Fruit fly (Drosophila melanogaster) whole organism, embryonic: ENCODE measurements around the gene sordd2.
A peak's percentile ranks its signal among the peaks of the same experiment; 100 is the strongest.

Experiments used
- CG12659 ChIP-seq: fragments of 200-800 bp; sonication (Bioruptor generic); optimal IDR thresholded peaks from 3 replicates; lab custom pipeline; 2017; ENCODE audit warnings: mild to moderate bottlenecking, missing biosample characterization, missing genetic modification reagents, missing genetic modification characterization
- CG14441 ChIP-seq: fragments of 200-800 bp; sonication (Bioruptor generic); IDR thresholded peaks from 2 replicates; pipeline ENCODE4 v1.3.6; 2022; ENCODE audit warnings: missing biosample characterization, missing genetic modification characterization
- CG17385 ChIP-seq: fragments of 200-800 bp; sonication (Bioruptor generic); optimal IDR thresholded peaks from 3 replicates; lab custom pipeline; 2018; ENCODE audit warnings: missing biosample characterization, mild to moderate bottlenecking, missing genetic modification characterization
- CG17612 ChIP-seq: fragments of 200-800 bp; sonication (Bioruptor generic); IDR thresholded peaks from 2 replicates; pipeline ENCODE4 v1.3.6; 2022; ENCODE audit warnings: missing biosample characterization, missing genetic modification characterization
- CG18476 ChIP-seq: fragments of 200-800 bp; sonication (Bioruptor generic); optimal IDR thresholded peaks from 2 replicates; lab custom pipeline; 2016; ENCODE audit warnings: missing biosample characterization, mild to moderate bottlenecking, missing genetic modification characterization
- CG2129 ChIP-seq: fragments of 200-800 bp; sonication (Bioruptor generic); IDR thresholded peaks from 2 replicates; pipeline ENCODE4 v1.3.6; 2022; ENCODE audit warnings: missing biosample characterization, missing genetic modification characterization; ENCODE audit not compliant: partially characterized antibody
- CG33213 ChIP-seq: fragments of 200-800 bp; sonication (Bioruptor generic); optimal IDR thresholded peaks from 3 replicates; lab custom pipeline; 2016; ENCODE audit warnings: missing biosample characterization, missing genetic modification characterization
- CG4328 ChIP-seq: fragments of 200-800 bp; sonication (Bioruptor generic); optimal IDR thresholded peaks from 3 replicates; lab custom pipeline; 2017; ENCODE audit warnings: missing biosample characterization, missing genetic modification reagents, missing genetic modification characterization
- CG4707 ChIP-seq: fragments of 200-800 bp; sonication (Bioruptor generic); optimal IDR thresholded peaks from 2 replicates; lab custom pipeline; 2018; ENCODE audit warnings: missing biosample characterization, mild to moderate bottlenecking, missing genetic modification characterization, moderate library complexity
- CG7271 ChIP-seq: fragments of 200-800 bp; sonication (Bioruptor generic); optimal IDR thresholded peaks from 2 replicates; lab custom pipeline; 2018; ENCODE audit warnings: missing biosample characterization, mild to moderate bottlenecking, missing genetic modification characterization, moderate library complexity
- CG7786 ChIP-seq: fragments of 200-800 bp; sonication (Bioruptor generic); optimal IDR thresholded peaks from 2 replicates; lab custom pipeline; 2016; ENCODE audit warnings: missing biosample characterization, missing genetic modification characterization
- CG7839 ChIP-seq: fragments of 200-800 bp; sonication (Bioruptor generic); optimal IDR thresholded peaks from 3 replicates; lab custom pipeline; 2018; ENCODE audit warnings: missing biosample characterization, mild to moderate bottlenecking, missing genetic modification characterization, moderate library complexity
- CG8290 ChIP-seq, 3 experiments: fragments of 200-800 bp; sonication (Bioruptor generic); optimal IDR thresholded peaks; 2 replicates each; lab custom pipeline; 2016 to 2019; ENCODE audit warnings: missing biosample characterization in 3 of 3, missing genetic modification characterization in 3 of 3, mild to moderate bottlenecking in 2 of 3, moderate library complexity in 1 of 3
- CG9437 ChIP-seq: fragments of 200-800 bp; sonication (Bioruptor generic); optimal IDR thresholded peaks from 2 replicates; lab custom pipeline; 2018; ENCODE audit warnings: missing biosample characterization, mild to moderate bottlenecking, missing genetic modification characterization
- CG9797 ChIP-seq: fragments of 200-800 bp; sonication (Bioruptor generic); optimal IDR thresholded peaks from 3 replicates; lab custom pipeline; 2018; ENCODE audit warnings: missing biosample characterization, mild to moderate bottlenecking, missing genetic modification characterization
- CG9932 ChIP-seq: fragments of 200-800 bp; sonication (Bioruptor generic); IDR thresholded peaks from 2 replicates; pipeline ENCODE4 v1.3.6; 2022; ENCODE audit warnings: missing biosample characterization, missing genetic modification characterization
- D19A ChIP-seq: fragments of 200-800 bp; optimal IDR thresholded peaks from 3 replicates; lab custom pipeline; 2019; ENCODE audit warnings: missing biosample characterization, mild to moderate bottlenecking, missing genetic modification characterization, moderate library complexity
- Dad ChIP-seq: fragments of 200-800 bp; sonication (Bioruptor generic); optimal IDR thresholded peaks from 3 replicates; lab custom pipeline; 2016; ENCODE audit warnings: missing biosample characterization, missing genetic modification characterization
- Dfd ChIP-seq, 2 experiments: fragments of >200 bp; optimal IDR thresholded peaks; 2 replicates each; lab custom pipeline; 2017; ENCODE audit warnings: missing biosample characterization in 2 of 2, missing genetic modification characterization in 2 of 2
- Fer1 ChIP-seq: fragments of 200-800 bp; sonication (Bioruptor generic); optimal IDR thresholded peaks from 2 replicates; lab custom pipeline; 2017; ENCODE audit warnings: missing biosample characterization, mild to moderate bottlenecking, missing genetic modification characterization
- HLH4C ChIP-seq: fragments of 200-800 bp; sonication (Bioruptor generic); IDR thresholded peaks from 3 replicates; pipeline ENCODE4 v1.3.6; 2022; ENCODE audit warnings: missing biosample characterization, missing genetic modification characterization; ENCODE audit not compliant: partially characterized antibody
- Pdp1 ChIP-seq, 2 experiments: fragments of 200-800 bp; sonication (Bioruptor generic); optimal IDR thresholded peaks; 3 replicates each; lab custom pipeline; 2016; ENCODE audit warnings: missing biosample characterization in 2 of 2, missing genetic modification characterization in 2 of 2, mild to moderate bottlenecking in 1 of 2, moderate library complexity in 1 of 2
- Side ChIP-seq: fragments of 200-800 bp; sonication (Bioruptor generic); optimal IDR thresholded peaks from 2 replicates; lab custom pipeline; 2016; ENCODE audit warnings: missing biosample characterization, missing genetic modification characterization
- TFAM ChIP-seq: fragments of 200-800 bp; sonication (Bioruptor generic); optimal IDR thresholded peaks from 2 replicates; lab custom pipeline; 2017; ENCODE audit warnings: missing biosample characterization, missing genetic modification characterization, inconsistent platforms
- Xrp1 ChIP-seq: fragments of 200-800 bp; sonication (Bioruptor generic); IDR thresholded peaks from 2 replicates; pipeline ENCODE4 v1.3.6; 2022; ENCODE audit warnings: missing biosample characterization, missing genetic modification characterization
- cato ChIP-seq: fragments of 200-800 bp; sonication (Bioruptor generic); optimal IDR thresholded peaks from 2 replicates; lab custom pipeline; 2016; ENCODE audit warnings: missing biosample characterization, missing genetic modification characterization, borderline replicate concordance
- cg ChIP-seq: fragments of 200-800 bp; sonication (Bioruptor generic); optimal IDR thresholded peaks from 3 replicates; lab custom pipeline; 2019; ENCODE audit warnings: missing biosample characterization, mild to moderate bottlenecking, missing genetic modification characterization, moderate library complexity
- dmrt11E ChIP-seq: fragments of 200-800 bp; sonication (Bioruptor generic); optimal IDR thresholded peaks from 3 replicates; lab custom pipeline; 2018; ENCODE audit warnings: missing biosample characterization, mild to moderate bottlenecking, missing genetic modification characterization, moderate library complexity
- grau ChIP-seq: fragments of 200-800 bp; optimal IDR thresholded peaks from 3 replicates; lab custom pipeline; 2019; ENCODE audit warnings: missing biosample characterization, mild to moderate bottlenecking, missing genetic modification characterization, moderate library complexity
- hkb ChIP-seq, 2 experiments: fragments of 200-800 bp in 1 of 2; fragments of >200 bp in 1 of 2; sonication (Bioruptor generic) in 1 of 2; IDR thresholded peaks in 1 of 2; optimal IDR thresholded peaks in 1 of 2; 2 replicates each; pipeline versions ENCODE4 v1.3.6 to Lab custom; 2017 to 2022; ENCODE audit warnings: missing biosample characterization in 1 of 2, missing genetic modification characterization in 1 of 2
- ind ChIP-seq: fragments of 200-800 bp; sonication (Bioruptor generic); optimal IDR thresholded peaks from 3 replicates; lab custom pipeline; 2016; ENCODE audit warnings: missing biosample characterization, missing genetic modification characterization
- kay ChIP-seq: fragments of 200-800 bp; sonication (Bioruptor generic); optimal IDR thresholded peaks from 2 replicates; lab custom pipeline; 2016; ENCODE audit warnings: missing biosample characterization, missing genetic modification characterization
- lbe ChIP-seq: fragments of 200-800 bp; sonication (Bioruptor generic); optimal IDR thresholded peaks from 2 replicates; lab custom pipeline; 2016; ENCODE audit warnings: missing biosample characterization, mild to moderate bottlenecking, missing genetic modification characterization
- lilli ChIP-seq: fragments of 200-800 bp; sonication (Bioruptor generic); optimal IDR thresholded peaks from 3 replicates; lab custom pipeline; 2016; ENCODE audit warnings: missing biosample characterization, missing genetic modification characterization
- lov ChIP-seq, 2 experiments: fragments of 200-800 bp in 1 of 2; fragments of >200 bp in 1 of 2; sonication (Bioruptor generic) in 1 of 2; IDR thresholded peaks in 1 of 2; optimal IDR thresholded peaks in 1 of 2; 2 replicates in 1 of 2; 3 replicates in 1 of 2; pipeline versions ENCODE4 v1.3.6 to Lab custom; 2017 to 2022; ENCODE audit warnings: missing biosample characterization in 1 of 2, missing genetic modification characterization in 1 of 2
- nerfin-1 ChIP-seq: fragments of 200-800 bp; sonication (Bioruptor generic); optimal IDR thresholded peaks from 3 replicates; lab custom pipeline; 2019; ENCODE audit warnings: missing biosample characterization, mild to moderate bottlenecking, missing genetic modification characterization, moderate library complexity
- pum ChIP-seq: fragments of 200-800 bp; sonication (Bioruptor generic); optimal IDR thresholded peaks from 2 replicates; lab custom pipeline; 2016; ENCODE audit warnings: missing biosample characterization, missing genetic modification characterization
- row ChIP-seq: fragments of 200-800 bp; sonication (Bioruptor generic); IDR thresholded peaks from 3 replicates; pipeline ENCODE4 v1.3.6; 2022; ENCODE audit warnings: missing biosample characterization, missing genetic modification characterization
- scrt ChIP-seq: fragments of 200-800 bp; sonication (Bioruptor generic); optimal IDR thresholded peaks from 2 replicates; lab custom pipeline; 2018; ENCODE audit warnings: missing biosample characterization, mild to moderate bottlenecking, missing genetic modification characterization, moderate library complexity
- sens ChIP-seq: fragments of 200-800 bp; sonication (Bioruptor generic); peaks from one replicate; lab custom pipeline; 2016; ENCODE audit warnings: missing biosample characterization, missing genetic modification characterization
- so ChIP-seq: fragments of 200-800 bp; sonication (Bioruptor generic); IDR thresholded peaks from 3 replicates; pipeline ENCODE4 v1.3.6; 2022; ENCODE audit warnings: missing biosample characterization, missing genetic modification characterization
- yki ChIP-seq: fragments of >200 bp; optimal IDR thresholded peaks from 3 replicates; lab custom pipeline; 2018
- zf30C ChIP-seq: fragments of 200-800 bp; sonication (Bioruptor generic); optimal IDR thresholded peaks from 3 replicates; lab custom pipeline; 2018; ENCODE audit warnings: missing biosample characterization, mild to moderate bottlenecking, missing genetic modification characterization

The sordd2 gene

dm6 chrX:15834594-15835236 is 35.8 kb upstream of the sordd2 start (continued):
- peak; percentile 81 for TF ChIP-seq kay (GFP tag; lab: Kevin White, UChicago)
- peak; percentile 95 for TF ChIP-seq cg (GFP tag; lab: Kevin White, UChicago)
- TF ChIP-seq row (GFP tag; lab: Robert Waterston, UW) = peak; percentile 18; the same call in 1 of the 3 replicates
- TF ChIP-seq yki = peak; percentile 28
- TF ChIP-seq scrt (GFP tag; lab: Kevin White, UChicago) = no peak
- no peak for TF ChIP-seq zf30C (GFP tag; lab: Kevin White, UChicago)
- TF ChIP-seq lbe = peak; percentile 52
- no peak for TF ChIP-seq CG2129

- no peak for TF ChIP-seq cato (GFP tag; lab: Kevin White, UChicago)
- TF ChIP-seq CG7786 (GFP tag; lab: Kevin White, UChicago) = no peak
- no peak for TF ChIP-seq CG4328 (GFP tag; lab: Kevin White, UChicago)
- TF ChIP-seq grau (tag; lab: Kevin White, UChicago) = peak; percentile 70
- no peak for TF ChIP-seq Dad (GFP tag; lab: Kevin White, UChicago)
- TF ChIP-seq sens (GFP tag; lab: Kevin White, UChicago) = peak; percentile 56
- TF ChIP-seq Pdp1 (GFP tag; optimal IDR thresholded peaks at IDR 0.05; lab: Kevin White, UChicago) = peak in 1 of 2 experiments; percentile 80
Measured at dm6 chrX:15833957-15834356, 35.0 kb upstream of the sordd2 start.

dm6 chrX:15822363-15822762 is 23.4 kb upstream of the sordd2 start:
- TF ChIP-seq CG4707 (GFP tag; lab: Kevin White, UChicago) (no peak), Side (GFP tag; lab: Kevin White, UChicago) (no peak), CG8290 (GFP tag; optimal IDR thresholded peaks at IDR 0.05; lab: Kevin White, UChicago) (peak; percentile 53), CG8290 (tag; optimal IDR thresholded peaks at IDR 0.05; lab: Kevin White, UChicago) (peak in 1 of 2 experiments; percentile 85), CG17612 (GFP tag; lab: Robert Waterston, UW) (peak; percentile 90), HLH4C (no peak), CG9932 (GFP tag; lab: Robert Waterston, UW) (no peak), hkb (optimal IDR thresholded peaks at IDR 0.05; lab: Kevin White, UChicago) (no peak), hkb (GFP tag; IDR thresholded peaks at IDR 0.05; lab: Robert Waterston, UW) (no peak), TFAM (GFP tag; lab: Kevin White, UChicago) (no peak), CG7839 (tag; lab: Kevin White, UChicago) (no peak), CG9437 (no peak)

dm6 chrX:15818608-15819184 is 19.7 kb upstream of the sordd2 start:
- no peak for TF ChIP-seq CG9797 (GFP tag; lab: Kevin White, UChicago)
- TF ChIP-seq CG12659 = peak; percentile 18
- no peak for TF ChIP-seq CG18476
- peak; percentile 32 for TF ChIP-seq lilli (GFP tag; lab: Kevin White, UChicago)
- TF ChIP-seq dmrt11E (tag; lab: Kevin White, UChicago) = peak; percentile 46
- TF ChIP-seq so (GFP tag; lab: Robert Waterston, UW) = 0 out of 3 replicates have a peak, but pooled peaks have one; percentile 7
- peak; percentile 11 for TF ChIP-seq pum
- no peak for TF ChIP-seq CG33213
- TF ChIP-seq CG14441 (GFP tag; lab: Robert Waterston, UW) = 0 out of 2 replicates have a peak, but pooled peaks have one; percentile 6
- TF ChIP-seq row (GFP tag; lab: Robert Waterston, UW) = peak; percentile 84
- no peak for TF ChIP-seq lov (optimal IDR thresholded peaks at IDR 0.05; lab: Kevin White, UChicago)
- 0 out of 3 replicates have a peak, but pooled peaks have one; percentile 37 for TF ChIP-seq lov (GFP tag; IDR thresholded peaks at IDR 0.05; lab: Robert Waterston, UW)
- TF ChIP-seq CG17385 (GFP tag; lab: Kevin White, UChicago) = peak; percentile 13
- peak; percentile 26 for TF ChIP-seq nerfin-1 (tag; lab: Kevin White, UChicago)
- TF ChIP-seq CG7786 (GFP tag; lab: Kevin White, UChicago) = peak; percentile 11
- peak; percentile 39 for TF ChIP-seq D19A
- peak; percentile 25 for TF ChIP-seq Fer1 (GFP tag; lab: Kevin White, UChicago)
- TF ChIP-seq CG7271 (tag; lab: Kevin White, UChicago) = no peak
- no peak for TF ChIP-seq Dfd (GFP tag; optimal IDR thresholded peaks at IDR 0.05; lab: Kevin White, UChicago)
- peak; percentile 29 for TF ChIP-seq ind (GFP tag; lab: Kevin White, UChicago)
- TF ChIP-seq Dad (GFP tag; lab: Kevin White, UChicago) = no peak
- TF ChIP-seq Xrp1 (GFP tag; lab: Robert Waterston, UW) = peak; percentile 52
